Fruit fly (Drosophila melanogaster) whole organism, adult: ENCODE results near the gene CG45089.

Source experiments
- CG14711 ChIP-seq: fragments of 200-800 bp; sonication (Bioruptor generic); optimal IDR thresholded peaks from 2 replicates; lab custom pipeline; 2018; ENCODE audit warnings: missing biosample characterization, mild to moderate bottlenecking, missing genetic modification characterization, moderate library complexity
- CG5204 ChIP-seq: fragments of 200-800 bp; sonication (Bioruptor generic); optimal IDR thresholded peaks from 2 replicates; lab custom pipeline; 2016; ENCODE audit warnings: missing biosample characterization, missing genetic modification characterization
- Crg-1 ChIP-seq: fragments of 200-800 bp; sonication (Bioruptor generic); optimal IDR thresholded peaks from 2 replicates; lab custom pipeline; 2016; ENCODE audit warnings: missing biosample characterization, missing genetic modification characterization
- Mnt ChIP-seq: fragments of 200-800 bp; sonication (Bioruptor generic); optimal IDR thresholded peaks from 2 replicates; lab custom pipeline; 2016; ENCODE audit warnings: missing biosample characterization, mild to moderate bottlenecking, missing genetic modification characterization
- cic ChIP-seq: fragments of 200-800 bp; sonication (Bioruptor generic); optimal IDR thresholded peaks from 2 replicates; lab custom pipeline; 2017; ENCODE audit warnings: missing biosample characterization, mild to moderate bottlenecking, missing genetic modification characterization, moderate library complexity
- kay ChIP-seq: fragments of 200-800 bp; sonication (Bioruptor generic); peaks from one replicate; lab custom pipeline; 2016; ENCODE audit warnings: missing biosample characterization, missing genetic modification characterization, borderline replicate concordance

dm6 chrX:7893411-7894122 is at the start of gene CG45089, which contains the start of the genes ND-MNLL and p115:
- TF ChIP-seq CG14711 (tag; lab: Kevin White, UChicago) = peak; percentile 96
- peak; percentile 40 for TF ChIP-seq CG5204 (GFP tag; lab: Kevin White, UChicago)
- TF ChIP-seq Crg-1 (GFP tag; lab: Kevin White, UChicago) = peak; percentile 44
- peak; percentile 75 for TF ChIP-seq Mnt
- no peak for TF ChIP-seq kay (GFP tag; lab: Kevin White, UChicago)
- TF ChIP-seq cic (GFP tag; lab: Kevin White, UChicago) = no peak
